Fruit fly (Drosophila melanogaster) whole organism, pupa: ENCODE data around the gene CG31835.

Experiments
- CG10348 ChIP-seq: fragments of 200-800 bp; sonication (Bioruptor generic); IDR thresholded peaks from 2 replicates; pipeline ENCODE4 v1.3.6; 2022; ENCODE audit warnings: missing biosample characterization, missing genetic modification characterization
- CG12605 ChIP-seq: fragments of 200-800 bp; sonication (Bioruptor generic); IDR thresholded peaks from 2 replicates; pipeline ENCODE4 v1.3.6; 2022; ENCODE audit warnings: missing biosample characterization, missing genetic modification characterization
- CG13204 ChIP-seq: fragments of 200-800 bp; sonication (Bioruptor generic); optimal IDR thresholded peaks from 2 replicates; lab custom pipeline; 2018; ENCODE audit warnings: missing biosample characterization, mild to moderate bottlenecking, missing genetic modification characterization, moderate library complexity
- CG14655 ChIP-seq: fragments of 200-800 bp; sonication (Bioruptor generic); optimal IDR thresholded peaks from 3 replicates; lab custom pipeline; 2017; ENCODE audit warnings: mild to moderate bottlenecking, missing biosample characterization, missing genetic modification reagents, missing genetic modification characterization
- CG15710 ChIP-seq: fragments of 200-800 bp; sonication (Bioruptor generic); optimal IDR thresholded peaks from 2 replicates; lab custom pipeline; 2018; ENCODE audit warnings: missing biosample characterization, mild to moderate bottlenecking, missing genetic modification characterization, moderate library complexity
- CG32121 ChIP-seq: fragments of 200-800 bp; sonication (Bioruptor generic); IDR thresholded peaks from 2 replicates; pipeline ENCODE4 v1.3.6; 2022; ENCODE audit warnings: missing biosample characterization, missing genetic modification characterization
- CG4496 ChIP-seq: fragments of 200-800 bp; sonication (Bioruptor generic); IDR thresholded peaks from 3 replicates; pipeline ENCODE4 v1.3.6; 2022; ENCODE audit warnings: missing biosample characterization, missing genetic modification characterization
- CG8159 ChIP-seq: fragments of 200-800 bp; sonication (Bioruptor generic); optimal IDR thresholded peaks from 3 replicates; lab custom pipeline; 2018; ENCODE audit warnings: missing biosample characterization, mild to moderate bottlenecking, missing genetic modification characterization, moderate library complexity
- EcR ChIP-seq: fragments of 200-800 bp; sonication (Bioruptor generic); optimal IDR thresholded peaks from 3 replicates; lab custom pipeline; 2019; ENCODE audit warnings: missing biosample characterization, missing genetic modification characterization, mild to moderate bottlenecking, moderate library complexity, missing genetic modification reagents
- Snoo ChIP-seq: fragments of 200-800 bp; sonication (Bioruptor generic); optimal IDR thresholded peaks from 3 replicates; lab custom pipeline; 2017; ENCODE audit warnings: missing biosample characterization, mild to moderate bottlenecking, missing genetic modification characterization, inconsistent platforms
- fd96Ca ChIP-seq: fragments of 200-800 bp; sonication (Bioruptor generic); IDR thresholded peaks from 3 replicates; pipeline ENCODE4 v1.3.6; 2022; ENCODE audit warnings: missing biosample characterization, missing genetic modification characterization

- no peak for TF ChIP-seq CG15710
- no peak for TF ChIP-seq CG32121 (GFP tag; lab: Robert Waterston, UW)
- TF ChIP-seq CG13204 (GFP tag; lab: Kevin White, UChicago) = no peak
- TF ChIP-seq EcR (GFP tag; lab: Kevin White, UChicago) = no peak
- TF ChIP-seq CG14655 (GFP tag; lab: Kevin White, UChicago) = no peak
- TF ChIP-seq CG10348 (GFP tag; lab: Robert Waterston, UW) = no peak
- TF ChIP-seq CG8159 (tag; lab: Kevin White, UChicago) = no peak
- TF ChIP-seq CG4496 = no peak
- no peak for TF ChIP-seq fd96Ca (GFP tag; lab: Robert Waterston, UW)
- TF ChIP-seq CG12605 (GFP tag; lab: Robert Waterston, UW) = no peak
- no peak for TF ChIP-seq Snoo (tag; lab: Kevin White, UChicago)
These were observed 30.0 kb downstream of the CG31835 start, which contains the start of gene CG4701 for dm6 chr2L:14765608-14766007.
